Worm (Caenorhabditis elegans): ENCODE measurements around the gene tag-196.

tag-196 gene

DNA sequence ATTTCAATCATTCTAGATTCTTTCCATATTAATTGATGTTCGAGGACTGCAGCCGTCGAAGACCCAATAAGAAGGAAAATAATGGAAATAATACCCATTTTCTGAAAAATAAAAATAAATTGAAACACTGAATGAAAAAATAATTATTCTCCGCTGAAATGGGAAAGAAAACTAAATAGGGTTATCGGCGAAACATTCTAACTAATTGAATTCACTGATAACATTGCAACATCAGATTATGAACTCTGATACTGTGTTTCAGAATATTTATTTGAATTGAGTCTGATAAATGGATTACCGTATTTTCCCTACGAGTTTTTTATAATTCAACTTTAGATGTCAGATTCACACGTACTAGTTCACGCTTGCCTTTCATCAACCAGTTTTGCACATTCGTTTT is 48.4 kb downstream of the tag-196 start, which contains the start of gene asp-13:
Gene asp-13, minus strand, starts transcription at position 101 of the 400 bp plus-strand sequence.
- TF ChIP-seq pes-1 (GFP tag; IDR thresholded peaks at IDR 0.05) (no peak), scrt-1 (GFP tag; IDR thresholded peaks at IDR 0.05) (no peak), hmbx-1 (tag; optimal IDR thresholded peaks at IDR 0.05) (no peak), tra-4 (tag; optimal IDR thresholded peaks at IDR 0.05) (no peak), ama-1 (optimal IDR thresholded peaks at IDR 0.05) (no peak), ets-7 (tag; optimal IDR thresholded peaks at IDR 0.05) (no peak), ceh-36 (tag; optimal IDR thresholded peaks at IDR 0.05) (no peak), ceh-13 (GFP tag; optimal IDR thresholded peaks at IDR 0.05) (no peak), hnd-1 (tag; optimal IDR thresholded peaks at IDR 0.05) (no peak), F13C5.2 (tag; optimal IDR thresholded peaks at IDR 0.05) (no peak), hmg-4 (GFP tag; optimal IDR thresholded peaks at IDR 0.05) (no peak), flt-1 (GFP tag; IDR thresholded peaks at IDR 0.05) (no peak), tbx-11 (GFP tag; IDR thresholded peaks at IDR 0.05) (no peak), sea-1 (GFP tag; conservative IDR thresholded peaks at IDR 0.05) (no peak), tbx-37 (GFP tag; conservative IDR thresholded peaks at IDR 0.05) (no peak), aly-1 (tag; optimal IDR thresholded peaks at IDR 0.05) (no peak), B0310.2 (tag; optimal IDR thresholded peaks at IDR 0.05) (no peak)
